Fruit fly (Drosophila melanogaster) whole organism, embryonic: ENCODE measurements around the gene Rpp30.

ENCODE experiments used
- CG10147 ChIP-seq: fragments of 200-800 bp; sonication (Bioruptor generic); optimal IDR thresholded peaks from 2 replicates; lab custom pipeline; 2019; ENCODE audit warnings: missing biosample characterization, mild to moderate bottlenecking, missing genetic modification characterization, moderate library complexity
- CG10209 ChIP-seq: fragments of 200-800 bp; sonication (Bioruptor generic); optimal IDR thresholded peaks from 3 replicates; lab custom pipeline; 2017; ENCODE audit warnings: missing biosample characterization, mild to moderate bottlenecking, missing genetic modification characterization, missing genetic modification reagents
- CG11093 ChIP-seq: fragments of 200-800 bp; sonication (Bioruptor generic); IDR thresholded peaks from 3 replicates; pipeline ENCODE4 v1.3.6; 2022; ENCODE audit warnings: missing biosample characterization, missing genetic modification characterization
- CG11723 ChIP-seq: fragments of 200-800 bp; sonication (Bioruptor generic); optimal IDR thresholded peaks from 2 replicates; lab custom pipeline; 2017; ENCODE audit warnings: missing biosample characterization, mild to moderate bottlenecking, missing genetic modification characterization
- CG12104 ChIP-seq: fragments of 200-800 bp; sonication (Bioruptor generic); optimal IDR thresholded peaks from 3 replicates; lab custom pipeline; 2016; ENCODE audit warnings: missing biosample characterization, missing genetic modification characterization
- CG13296 ChIP-seq: fragments of 200-800 bp; sonication (Bioruptor generic); optimal IDR thresholded peaks from 3 replicates; lab custom pipeline; 2018; ENCODE audit warnings: missing biosample characterization, mild to moderate bottlenecking, missing genetic modification characterization
- CG1647 ChIP-seq: fragments of 200-800 bp; sonication (Bioruptor generic); optimal IDR thresholded peaks from 3 replicates; lab custom pipeline; 2016; ENCODE audit warnings: missing biosample characterization, missing genetic modification characterization
- CG16779 ChIP-seq: fragments of 200-800 bp; sonication (Bioruptor generic); IDR thresholded peaks from 2 replicates; pipeline ENCODE4 v1.3.6; 2022; ENCODE audit warnings: missing biosample characterization, missing genetic modification characterization
- CG30403 ChIP-seq: fragments of 200-800 bp; sonication (Bioruptor generic); optimal IDR thresholded peaks from 3 replicates; lab custom pipeline; 2016; ENCODE audit warnings: missing biosample characterization, missing genetic modification characterization
- CG31365 ChIP-seq: fragments of 200-800 bp; sonication (Bioruptor generic); optimal IDR thresholded peaks from 2 replicates; lab custom pipeline; 2018; ENCODE audit warnings: missing biosample characterization, mild to moderate bottlenecking, missing genetic modification characterization
- CG3407 ChIP-seq: fragments of 200-800 bp; sonication (Bioruptor generic); optimal IDR thresholded peaks from 2 replicates; lab custom pipeline; 2018; ENCODE audit warnings: missing biosample characterization, mild to moderate bottlenecking, missing genetic modification characterization
- CG3847 ChIP-seq: fragments of 200-800 bp; sonication (Bioruptor generic); IDR thresholded peaks from 2 replicates; pipeline ENCODE4 v1.3.6; 2022; ENCODE audit warnings: missing biosample characterization, missing genetic modification characterization
- CG43689 ChIP-seq: fragments of 200-800 bp; sonication (Bioruptor generic); IDR thresholded peaks from 2 replicates; pipeline ENCODE4 v1.3.6; 2022; ENCODE audit warnings: missing biosample characterization, missing genetic modification characterization
- CG6683 ChIP-seq: fragments of 200-800 bp; sonication (Bioruptor generic); optimal IDR thresholded peaks from 2 replicates; lab custom pipeline; 2017; ENCODE audit warnings: missing biosample characterization, mild to moderate bottlenecking, missing genetic modification characterization, missing genetic modification reagents
- CG7271 ChIP-seq: fragments of 200-800 bp; sonication (Bioruptor generic); optimal IDR thresholded peaks from 2 replicates; lab custom pipeline; 2018; ENCODE audit warnings: missing biosample characterization, mild to moderate bottlenecking, missing genetic modification characterization, moderate library complexity
- CG7839 ChIP-seq: fragments of 200-800 bp; sonication (Bioruptor generic); optimal IDR thresholded peaks from 3 replicates; lab custom pipeline; 2018; ENCODE audit warnings: missing biosample characterization, mild to moderate bottlenecking, missing genetic modification characterization, moderate library complexity
- CG8765 ChIP-seq: fragments of 200-800 bp; sonication (Bioruptor generic); IDR thresholded peaks from 2 replicates; pipeline ENCODE4 v1.3.6; 2022; ENCODE audit warnings: missing biosample characterization, missing genetic modification characterization
- Dp ChIP-seq: fragments of 200-800 bp; sonication (Bioruptor generic); optimal IDR thresholded peaks from 2 replicates; lab custom pipeline; 2018; ENCODE audit warnings: missing biosample characterization, mild to moderate bottlenecking, missing genetic modification characterization, moderate library complexity
- Eip74EF ChIP-seq, 2 experiments: fragments of 200-800 bp in 1 of 2; fragments of >200 bp in 1 of 2; sonication (Bioruptor generic) in 1 of 2; optimal IDR thresholded peaks; 2 replicates each; lab custom pipeline; 2017 to 2019; ENCODE audit warnings: missing biosample characterization in 2 of 2, missing genetic modification characterization in 2 of 2, mild to moderate bottlenecking in 1 of 2, moderate library complexity in 1 of 2
- Ets65A ChIP-seq: fragments of 200-800 bp; sonication (Bioruptor generic); peaks from one replicate; lab custom pipeline; 2016; ENCODE audit warnings: missing biosample characterization, missing genetic modification characterization
- MBD-R2 ChIP-seq: fragments of 200-800 bp; sonication (Bioruptor generic); IDR thresholded peaks from 2 replicates; pipeline ENCODE4 v1.3.6; 2022; ENCODE audit warnings: missing biosample characterization, missing genetic modification characterization
- Sox100B ChIP-seq: fragments of 200-800 bp; sonication (Bioruptor generic); optimal IDR thresholded peaks from 3 replicates; lab custom pipeline; 2018; ENCODE audit warnings: missing biosample characterization, mild to moderate bottlenecking, missing genetic modification characterization
- Vsx1 ChIP-seq: fragments of 200-800 bp; sonication (Bioruptor generic); optimal IDR thresholded peaks from 2 replicates; lab custom pipeline; 2017; ENCODE audit warnings: missing biosample characterization, mild to moderate bottlenecking, missing genetic modification characterization, missing genetic modification reagents
- Xrp1 ChIP-seq: fragments of 200-800 bp; sonication (Bioruptor generic); IDR thresholded peaks from 2 replicates; pipeline ENCODE4 v1.3.6; 2022; ENCODE audit warnings: missing biosample characterization, missing genetic modification characterization
- abd-A ChIP-seq: fragments of 200-800 bp; sonication (Bioruptor generic); optimal IDR thresholded peaks from 3 replicates; lab custom pipeline; 2019; ENCODE audit warnings: missing biosample characterization, mild to moderate bottlenecking, missing genetic modification characterization, moderate library complexity
- aop ChIP-seq: fragments of 200-800 bp; sonication (Bioruptor generic); IDR thresholded peaks from 2 replicates; pipeline ENCODE4 v1.3.6; 2022; ENCODE audit warnings: missing biosample characterization, missing genetic modification characterization
- chinmo ChIP-seq: fragments of 200-800 bp; sonication (Bioruptor generic); IDR thresholded peaks from 4 replicates; pipeline ENCODE4 v1.3.6; 2022; ENCODE audit warnings: missing biosample characterization, missing genetic modification characterization; ENCODE audit not compliant: partially characterized antibody
- chm ChIP-seq: fragments of 200-800 bp; sonication (Bioruptor generic); IDR thresholded peaks from 2 replicates; pipeline ENCODE4 v1.3.6; 2022; ENCODE audit warnings: missing biosample characterization, missing genetic modification characterization
- disco-r ChIP-seq: fragments of 200-800 bp; sonication (Bioruptor generic); optimal IDR thresholded peaks from 2 replicates; lab custom pipeline; 2016; ENCODE audit warnings: missing biosample characterization, missing genetic modification characterization
- fd102C ChIP-seq: fragments of 200-800 bp; sonication (Bioruptor generic); optimal IDR thresholded peaks from 2 replicates; lab custom pipeline; 2018; ENCODE audit warnings: missing biosample characterization, mild to moderate bottlenecking, missing genetic modification characterization, moderate library complexity
- insv ChIP-seq, 2 experiments: fragments of 200-800 bp; sonication (Bioruptor generic); optimal IDR thresholded peaks; 3 replicates each; lab custom pipeline; 2016 to 2018; ENCODE audit warnings: missing biosample characterization in 2 of 2, missing genetic modification characterization in 2 of 2
- kah ChIP-seq: fragments of 200-800 bp; sonication (Bioruptor generic); optimal IDR thresholded peaks from 2 replicates; lab custom pipeline; 2018; ENCODE audit warnings: missing biosample characterization, mild to moderate bottlenecking, missing genetic modification characterization
- nerfin-1 ChIP-seq: fragments of 200-800 bp; sonication (Bioruptor generic); optimal IDR thresholded peaks from 3 replicates; lab custom pipeline; 2019; ENCODE audit warnings: missing biosample characterization, mild to moderate bottlenecking, missing genetic modification characterization, moderate library complexity
- onecut ChIP-seq: fragments of 200-800 bp; sonication (Bioruptor generic); IDR thresholded peaks from 2 replicates; pipeline ENCODE4 v1.3.6; 2022; ENCODE audit warnings: missing biosample characterization, missing genetic modification characterization
- peb ChIP-seq: fragments of 200-800 bp; sonication (Bioruptor generic); IDR thresholded peaks from 2 replicates; pipeline ENCODE4 v1.3.6; 2022; ENCODE audit warnings: missing biosample characterization, missing genetic modification characterization
- pros ChIP-seq: fragments of 200-800 bp; sonication (Bioruptor generic); optimal IDR thresholded peaks from 3 replicates; lab custom pipeline; 2019; ENCODE audit warnings: missing biosample characterization, mild to moderate bottlenecking, missing genetic modification characterization, moderate library complexity
- shn ChIP-seq: fragments of 200-800 bp; sonication (Bioruptor generic); optimal IDR thresholded peaks from 3 replicates; lab custom pipeline; 2016; ENCODE audit warnings: missing biosample characterization, missing genetic modification characterization
- sim ChIP-seq: fragments of 200-800 bp; sonication (Bioruptor generic); IDR thresholded peaks from 2 replicates; pipeline ENCODE4 v1.3.6; 2022; ENCODE audit warnings: missing biosample characterization, missing genetic modification characterization
- sisA ChIP-seq: fragments of 200-800 bp; sonication (Bioruptor generic); IDR thresholded peaks from 2 replicates; pipeline ENCODE4 v1.3.6; 2022; ENCODE audit warnings: missing biosample characterization, missing genetic modification characterization
- sna ChIP-seq: fragments of 200-800 bp; sonication (Bioruptor generic); IDR thresholded peaks from 2 replicates; pipeline ENCODE4 v1.3.6; 2022; ENCODE audit warnings: missing biosample characterization, missing genetic modification characterization; ENCODE audit not compliant: partially characterized antibody
- tna ChIP-seq: fragments of 200-800 bp; sonication (Bioruptor generic); IDR thresholded peaks from 2 replicates; pipeline ENCODE4 v1.3.6; 2022; ENCODE audit warnings: missing biosample characterization, missing genetic modification characterization; ENCODE audit not compliant: partially characterized antibody
- trh ChIP-seq: fragments of 200-800 bp; sonication (Bioruptor generic); optimal IDR thresholded peaks from 2 replicates; lab custom pipeline; 2016; ENCODE audit warnings: missing biosample characterization, missing genetic modification characterization
- unc-4 ChIP-seq: fragments of 200-800 bp; sonication (Bioruptor generic); IDR thresholded peaks from 2 replicates; pipeline ENCODE4 v1.3.6; 2022; ENCODE audit warnings: missing biosample characterization, missing genetic modification characterization; ENCODE audit not compliant: partially characterized antibody

The Rpp30 gene

dm6 chr2L:243819-244218, 8.4 kb downstream of the Rpp30 start (continued):
- TF ChIP-seq trh (no peak), CG13296 (GFP tag; lab: Kevin White, UChicago) (peak; percentile 3), sisA (GFP tag; lab: Robert Waterston, UW) (0 out of 2 replicates have a peak, but pooled peaks have one; percentile 33), CG3407 (GFP tag; lab: Kevin White, UChicago) (no peak), CG10209 (GFP tag; lab: Kevin White, UChicago) (no peak)
- TF ChIP-seq, all 482 proteins: peak for 64

- peak; percentile 91 for TF ChIP-seq onecut (GFP tag; lab: Robert Waterston, UW)
- peak; percentile 22 for TF ChIP-seq pros (GFP tag; lab: Kevin White, UChicago)
- no peak for TF ChIP-seq kah (GFP tag; lab: Kevin White, UChicago)
- no peak for TF ChIP-seq CG31365 (tag; lab: Kevin White, UChicago)
- peak; percentile 33; the same call in 1 of the 2 replicates for TF ChIP-seq chm
- TF ChIP-seq CG16779: no peak
- TF ChIP-seq CG43689: no peak
- 0 out of 4 replicates have a peak, but pooled peaks have one; percentile 52 for TF ChIP-seq chinmo (GFP tag; lab: Robert Waterston, UW)
- no peak for TF ChIP-seq CG11093
- TF ChIP-seq MBD-R2 (GFP tag; lab: Robert Waterston, UW): 0 out of 2 replicates have a peak, but pooled peaks have one; percentile 36
- TF ChIP-seq nerfin-1 (tag; lab: Kevin White, UChicago): peak; percentile 11
- TF ChIP-seq, all 482 proteins: peak for 6
These were observed 9.1 kb downstream of the Rpp30 start for dm6 chr2L:243123-243522.

- TF ChIP-seq CG8765 (no peak), insv (GFP tag; optimal IDR thresholded peaks at IDR 0.05; lab: Kevin White, UChicago) (no peak), CG10147 (GFP tag; lab: Kevin White, UChicago) (no peak), shn (GFP tag; lab: Kevin White, UChicago) (no peak), abd-A (tag; lab: Kevin White, UChicago) (no peak), aop (GFP tag; lab: Robert Waterston, UW) (no peak), sna (GFP tag; lab: Robert Waterston, UW) (no peak), Dp (GFP tag; lab: Kevin White, UChicago) (no peak), trh (no peak), sim (no peak), Vsx1 (GFP tag; lab: Kevin White, UChicago) (no peak)
These were observed 10.8 kb downstream of the Rpp30 start for dm6 chr2L:241415-241814.

dm6 chr2L:240176-240769, 11.9 kb downstream of the Rpp30 start:
- TF ChIP-seq tna (GFP tag; lab: Robert Waterston, UW) (no peak), CG1647 (GFP tag; lab: Kevin White, UChicago) (no peak), Eip74EF (GFP tag; optimal IDR thresholded peaks at IDR 0.05; lab: Kevin White, UChicago) (no peak), Sox100B (no peak), Ets65A (GFP tag; lab: Kevin White, UChicago) (peak; percentile 87), CG7271 (tag; lab: Kevin White, UChicago) (no peak)
- TF ChIP-seq, all 482 proteins: peak for 1

dm6 chr2L:232187-232586, 20.0 kb downstream of the Rpp30 start, which contains the start of gene CG13693:
Gene CG13693, plus strand, starts transcription at chr2L:232487.
- no peak for TF ChIP-seq Xrp1 (GFP tag; lab: Robert Waterston, UW)
- no peak for TF ChIP-seq CG12104 (GFP tag; lab: Kevin White, UChicago)
- TF ChIP-seq CG11723 (GFP tag; lab: Kevin White, UChicago): no peak
- TF ChIP-seq CG6683: no peak
- no peak for TF ChIP-seq peb
- no peak for TF ChIP-seq disco-r (GFP tag; lab: Kevin White, UChicago)
- no peak for TF ChIP-seq unc-4 (GFP tag; lab: Robert Waterston, UW)
- TF ChIP-seq fd102C (GFP tag; lab: Kevin White, UChicago): no peak
- no peak for TF ChIP-seq CG3847 (GFP tag; lab: Robert Waterston, UW)
- TF ChIP-seq CG30403 (GFP tag; lab: Kevin White, UChicago): no peak
- no peak for TF ChIP-seq CG7839 (tag; lab: Kevin White, UChicago)
- TF ChIP-seq, all 482 proteins: peak for 0
